Worm (Caenorhabditis elegans) whole organism, L1 larva: ENCODE results near the gene D2096.11.
"Not testable (repeated sequence)": the region's sequence is repeated elsewhere in the genome, so short reads cannot be mapped to it uniquely, and the experiment has no call there.

Experiments used
- C34B4.2 ChIP-seq: sonication (generic microtip); optimal IDR thresholded peaks from 2 replicates; lab custom pipeline; 2017; ENCODE audit warnings: mild to moderate bottlenecking, missing genetic modification characterization, missing compliant biosample characterization
- aly-2 ChIP-seq: fragments of 150-350 bp; optimal IDR thresholded peaks from 2 replicates; lab custom pipeline; 2014; ENCODE audit warnings: missing biosample characterization, missing genetic modification characterization
- ceh-63 ChIP-seq: fragments of 200-800 bp; sonication (Bioruptor generic); optimal IDR thresholded peaks from 2 replicates; lab custom pipeline; 2018; ENCODE audit warnings: mild to moderate bottlenecking, missing genetic modification characterization, missing compliant biosample characterization
- ceh-8 ChIP-seq: fragments of 200-800 bp; sonication (Bioruptor generic); optimal IDR thresholded peaks from 2 replicates; lab custom pipeline; 2018; ENCODE audit warnings: mild to moderate bottlenecking, missing genetic modification characterization, moderate library complexity, missing compliant biosample characterization
- ceh-88 ChIP-seq: fragments of 200-800 bp; sonication (Bioruptor generic); IDR thresholded peaks from 2 replicates; pipeline ENCODE4 v1.3.6; 2022; ENCODE audit warnings: missing genetic modification characterization, missing compliant biosample characterization
- ceh-90 ChIP-seq: sonication (generic microtip); optimal IDR thresholded peaks from 2 replicates; lab custom pipeline; 2016; ENCODE audit warnings: missing genetic modification characterization, missing compliant biosample characterization
- ces-1 ChIP-seq: fragments of 150-350 bp; optimal IDR thresholded peaks from 2 replicates; lab custom pipeline; 2014; ENCODE audit warnings: missing biosample characterization, missing genetic modification reagents, missing genetic modification characterization
- dsc-1 ChIP-seq: sonication (generic microtip); optimal IDR thresholded peaks from 2 replicates; lab custom pipeline; 2016; ENCODE audit warnings: mild to moderate bottlenecking, missing genetic modification characterization, missing compliant biosample characterization
- efl-1 ChIP-seq, 4 experiments: fragments of 150-350 bp; optimal IDR thresholded peaks in 3 of 4; peaks in 1 of 4; 1 replicate in 1 of 4; 2 replicates in 3 of 4; lab custom pipeline; 2014; ENCODE audit warnings: missing biosample characterization in 2 of 4, missing genetic modification characterization in 2 of 4, missing genetic modification reagents in 2 of 4
- elt-2 ChIP-seq: sonication (generic microtip); optimal IDR thresholded peaks from 2 replicates; lab custom pipeline; 2016; ENCODE audit warnings: missing genetic modification characterization, mild to moderate bottlenecking, inconsistent platforms, missing compliant biosample characterization, missing genetic modification reagents
- elt-3 ChIP-seq, 6 experiments: fragments of 150-350 bp in 1 of 6; sonication (generic microtip); optimal IDR thresholded peaks; 2 replicates each; lab custom pipeline; 2017 to 2018; ENCODE audit warnings: missing biosample characterization in 6 of 6, missing genetic modification characterization in 6 of 6, inconsistent platforms in 1 of 6
- fos-1 ChIP-seq: fragments of 150-350 bp; optimal IDR thresholded peaks from 2 replicates; lab custom pipeline; 2014; ENCODE audit warnings: missing biosample characterization, missing genetic modification characterization
- grh-1 ChIP-seq: fragments of 200-800 bp; sonication (Bioruptor generic); IDR thresholded peaks from 2 replicates; pipeline ENCODE4 v1.3.6; 2022; ENCODE audit warnings: missing genetic modification reagents, missing genetic modification characterization, missing compliant biosample characterization
- irx-1 ChIP-seq: sonication (generic microtip); optimal IDR thresholded peaks from 2 replicates; lab custom pipeline; 2016; ENCODE audit warnings: missing genetic modification characterization, missing compliant biosample characterization
- isw-1 ChIP-seq: fragments of 200-800 bp; sonication (Bioruptor generic); IDR thresholded peaks from 2 replicates; pipeline ENCODE4 v1.3.6; 2022; ENCODE audit warnings: missing genetic modification characterization, missing compliant biosample characterization
- jun-1 ChIP-seq: fragments of 150-350 bp; optimal IDR thresholded peaks from 2 replicates; lab custom pipeline; 2014; ENCODE audit warnings: missing biosample characterization, missing genetic modification reagents, missing genetic modification characterization
- lin-13 ChIP-seq: fragments of 150-350 bp; optimal IDR thresholded peaks from 2 replicates; lab custom pipeline; 2014; ENCODE audit warnings: missing biosample characterization, missing genetic modification reagents, missing genetic modification characterization
- lin-14 ChIP-seq: fragments of 200-800 bp; sonication (Bioruptor generic); optimal IDR thresholded peaks from 2 replicates; lab custom pipeline; 2018; ENCODE audit warnings: mild to moderate bottlenecking, missing genetic modification characterization, moderate library complexity, missing compliant biosample characterization
- lin-35 ChIP-seq, 2 experiments: fragments of 150-350 bp; optimal IDR thresholded peaks; 2 replicates each; lab custom pipeline; 2014; ENCODE audit warnings: missing biosample characterization in 2 of 2, missing genetic modification characterization in 2 of 2, missing genetic modification reagents in 2 of 2
- lin-39 ChIP-seq: fragments of 150-350 bp; optimal IDR thresholded peaks from 2 replicates; lab custom pipeline; 2014; ENCODE audit warnings: missing biosample characterization, missing genetic modification reagents, missing genetic modification characterization
- mab-9 ChIP-seq: fragments of 200-800 bp; sonication (Bioruptor generic); IDR thresholded peaks from 2 replicates; pipeline ENCODE4 v1.3.6; 2022; ENCODE audit warnings: missing genetic modification reagents, missing genetic modification characterization, missing compliant biosample characterization
- mdl-1 ChIP-seq, 2 experiments: fragments of 150-350 bp; optimal IDR thresholded peaks; 2 replicates each; lab custom pipeline; 2014 to 2017; ENCODE audit warnings: missing biosample characterization in 2 of 2, missing genetic modification characterization in 2 of 2, inconsistent platforms in 1 of 2
- nhr-11 ChIP-seq: fragments of 150-350 bp; optimal IDR thresholded peaks from 2 replicates; lab custom pipeline; 2014; ENCODE audit warnings: missing biosample characterization, missing genetic modification characterization
- nhr-19 ChIP-seq: fragments of 200-800 bp; sonication (Bioruptor generic); conservative IDR thresholded peaks from 2 replicates; pipeline ENCODE4 v1.3.6; 2022; ENCODE audit warnings: missing genetic modification characterization, missing compliant biosample characterization
- nhr-237 ChIP-seq: fragments of 150-350 bp; optimal IDR thresholded peaks from 2 replicates; lab custom pipeline; 2014; ENCODE audit warnings: missing biosample characterization, missing genetic modification characterization
- nhr-28 ChIP-seq: fragments of 150-350 bp; optimal IDR thresholded peaks from 2 replicates; lab custom pipeline; 2014; ENCODE audit warnings: missing biosample characterization, missing genetic modification characterization
- nhr-76 ChIP-seq: sonication (generic microtip); optimal IDR thresholded peaks from 2 replicates; lab custom pipeline; 2017; ENCODE audit warnings: missing biosample characterization, missing genetic modification characterization
- nhr-85 ChIP-seq: sonication (generic microtip); peaks from one replicate; lab custom pipeline; 2016; ENCODE audit warnings: missing genetic modification characterization, inconsistent platforms, missing compliant biosample characterization
- pqm-1 ChIP-seq: sonication (generic microtip); optimal IDR thresholded peaks from 3 replicates; lab custom pipeline; 2017; ENCODE audit warnings: missing biosample characterization, missing genetic modification characterization
- sox-4 ChIP-seq: sonication (generic microtip); optimal IDR thresholded peaks from 2 replicates; lab custom pipeline; 2016; ENCODE audit warnings: missing genetic modification characterization, missing compliant biosample characterization
- swsn-7 ChIP-seq: sonication (generic microtip); optimal IDR thresholded peaks from 2 replicates; lab custom pipeline; 2016; ENCODE audit warnings: missing genetic modification characterization, missing compliant biosample characterization
- tlp-1 ChIP-seq: fragments of 150-350 bp; optimal IDR thresholded peaks from 2 replicates; lab custom pipeline; 2014; ENCODE audit warnings: missing biosample characterization, missing genetic modification characterization
- unc-86 ChIP-seq: sonication (generic microtip); optimal IDR thresholded peaks from 2 replicates; lab custom pipeline; 2016; ENCODE audit warnings: missing genetic modification characterization, missing compliant biosample characterization
- unc-98 ChIP-seq: fragments of 200-800 bp; sonication (Bioruptor generic); IDR thresholded peaks from 2 replicates; pipeline ENCODE4 v1.3.6; 2022; ENCODE audit warnings: missing genetic modification characterization, missing compliant biosample characterization
- xbp-1 ChIP-seq: sonication (generic microtip); optimal IDR thresholded peaks from 2 replicates; lab custom pipeline; 2016; ENCODE audit warnings: missing genetic modification characterization, missing compliant biosample characterization
- zag-1 ChIP-seq: fragments of 150-350 bp; optimal IDR thresholded peaks from 2 replicates; lab custom pipeline; 2014; ENCODE audit warnings: missing biosample characterization, missing genetic modification characterization
- ztf-4 ChIP-seq: fragments of 150-350 bp; optimal IDR thresholded peaks from 2 replicates; lab custom pipeline; 2014; ENCODE audit warnings: missing biosample characterization, missing genetic modification characterization

D2096.11 gene

DNA sequence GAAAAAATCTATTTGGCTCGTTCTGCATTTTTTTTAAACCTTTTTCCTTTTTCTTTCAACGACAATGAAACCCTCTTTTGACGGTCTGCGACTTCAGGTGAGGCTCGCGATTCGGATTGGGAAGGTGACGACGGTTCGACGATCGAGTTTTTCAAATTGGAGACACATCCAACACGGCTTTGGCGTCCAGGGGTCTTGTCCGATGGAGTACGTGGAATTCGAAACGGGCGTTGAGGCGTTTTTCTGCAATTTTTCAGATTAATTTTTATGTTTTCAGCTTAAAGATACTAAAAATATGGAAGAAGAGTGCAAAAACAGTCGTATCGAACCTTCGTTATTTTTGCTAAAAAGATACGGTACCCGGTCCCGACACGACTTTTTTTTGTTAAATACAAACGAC lies 4.9 kb downstream of the D2096.11 start, which contains the start of gene D2096.10:
D2096.10 (minus strand) TSS at position 101 of the 400 bp plus-strand sequence.
- TF ChIP-seq ces-1 (GFP tag; lab: Kevin White, UChicago); nhr-11 (tag; lab: Kevin White, UChicago); nhr-237 (tag; lab: Kevin White, UChicago): not testable (repeated sequence)

DNA sequence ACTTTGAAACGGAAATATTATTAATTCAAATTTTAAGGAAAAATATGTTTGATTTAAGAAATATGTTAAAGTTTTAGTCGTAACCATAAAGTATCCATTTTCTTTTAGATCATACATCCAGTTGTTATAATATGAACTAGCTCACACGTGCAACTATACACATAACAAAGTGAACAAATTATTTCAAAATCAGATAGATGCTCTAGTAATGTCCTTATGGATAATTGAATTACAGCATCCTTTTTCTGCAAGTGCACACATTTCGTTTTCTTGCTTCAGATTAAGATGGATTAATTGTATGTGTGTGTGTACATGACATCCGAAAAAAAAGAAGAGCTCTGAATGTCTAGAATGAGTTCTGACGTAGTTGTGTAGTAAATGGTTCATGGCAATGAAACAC lies 8.3 kb downstream of the D2096.11 start:
- TF ChIP-seq lin-14 (GFP tag; lab: Kevin White, UChicago), result peak; percentile 39
- TF ChIP-seq unc-98, result no peak

DNA sequence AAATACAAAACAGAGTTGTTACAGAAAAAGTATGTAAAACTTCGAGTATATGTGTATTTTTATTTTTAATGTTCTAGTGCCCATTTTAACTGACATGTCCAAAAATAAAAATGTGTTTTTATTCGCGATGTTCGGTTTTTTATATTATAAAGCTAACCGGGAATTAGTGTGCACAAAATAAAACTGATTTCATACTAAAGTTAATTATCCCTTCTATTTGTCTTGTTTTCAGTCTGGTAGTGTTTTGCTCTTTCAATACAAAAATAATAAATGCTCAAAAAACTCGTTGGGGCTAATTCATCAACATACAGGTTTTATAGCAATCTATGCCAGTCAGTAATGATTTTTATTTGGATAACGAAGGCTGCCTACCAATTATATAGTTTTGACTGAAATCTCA lies 9.3 kb downstream of the D2096.11 start:
- TF ChIP-seq aly-2 (tag; lab: Kevin White, UChicago) (no peak), ceh-88 (GFP tag; lab: Robert Waterston, UW) (no peak), lin-35 (GFP tag; optimal IDR thresholded peaks at IDR 0.05; lab: Kevin White, UChicago) (no peak), ceh-90 (tag; lab: Kevin White, UChicago) (no peak), C34B4.2 (tag; lab: Kevin White, UChicago) (no peak), mab-9 (no peak), grh-1 (GFP tag; lab: Robert Waterston, UW) (no peak), lin-14 (GFP tag; lab: Kevin White, UChicago) (no peak), efl-1 (optimal IDR thresholded peaks at IDR 0.05; lab: Kevin White, UChicago) (no peak), efl-1 (GFP tag; optimal IDR thresholded peaks at IDR 0.05 in 1 of 2; lab: Kevin White, UChicago) (no peak), xbp-1 (no peak), jun-1 (no peak), dsc-1 (no peak), ceh-63 (GFP tag; lab: Kevin White, UChicago) (no peak), isw-1 (GFP tag; lab: Robert Waterston, UW) (no peak), tlp-1 (tag; lab: Kevin White, UChicago) (no peak), nhr-19 (GFP tag; lab: Robert Waterston, UW) (no peak), lin-13 (no peak), zag-1 (tag; lab: Kevin White, UChicago) (no peak), elt-3 (tag; optimal IDR thresholded peaks at IDR 0.05; lab: Kevin White, UChicago) (no peak), elt-2 (tag; lab: Kevin White, UChicago) (no peak)

DNA sequence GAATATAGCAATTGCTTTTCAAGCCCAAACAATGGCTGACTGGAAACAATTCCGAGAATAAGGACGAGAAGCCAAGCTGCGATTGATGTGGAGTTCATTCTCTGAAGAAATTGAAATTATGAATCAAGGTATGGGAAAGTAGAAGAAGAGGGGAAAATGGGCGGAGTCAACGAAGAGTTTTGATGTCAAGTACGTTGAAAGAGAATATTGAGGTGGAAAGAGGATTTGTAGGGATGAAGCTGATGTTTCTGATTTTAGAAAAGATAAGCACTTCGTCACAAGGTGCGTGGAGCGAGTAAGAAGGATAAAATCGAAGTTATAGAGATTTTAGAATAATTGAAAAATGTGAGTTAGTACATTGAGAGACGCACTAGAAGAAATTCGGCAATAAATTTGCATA lies 11.3 kb downstream of the D2096.11 start, which contains the start of gene D2096.9:
D2096.9 (minus strand) TSS at position 101 of the 400 bp plus-strand sequence.
- no peak for TF ChIP-seq unc-86 (tag; lab: Kevin White, UChicago)
- peak; percentile 45 for TF ChIP-seq dsc-1

DNA sequence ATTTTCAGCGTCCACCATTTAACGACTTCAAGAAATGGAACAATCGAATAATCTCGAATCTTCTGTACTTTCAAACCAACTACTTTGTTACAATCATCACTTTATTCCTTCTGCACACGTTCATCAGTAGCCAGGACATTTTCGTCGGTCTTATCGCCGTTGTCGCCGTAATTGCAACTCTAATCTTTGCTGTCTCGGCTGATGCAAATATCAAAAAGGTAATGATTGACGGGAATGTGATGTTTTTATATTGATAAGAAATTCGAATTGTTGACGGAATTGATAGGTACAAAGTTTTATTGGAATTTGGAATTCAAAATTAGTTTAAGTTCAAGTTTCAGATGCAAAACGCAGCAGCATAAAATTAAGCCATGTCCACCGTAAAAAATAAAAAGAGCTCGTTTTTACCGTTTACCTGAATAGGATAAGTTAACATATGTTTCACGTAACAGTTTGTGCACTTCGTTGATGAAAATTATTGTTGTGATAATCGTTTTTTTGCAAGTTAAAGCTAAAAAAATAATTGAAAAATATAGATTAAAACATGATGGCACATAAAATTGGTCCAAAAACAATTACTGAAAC lies 13.6 kb downstream of the D2096.11 start:
- peak; percentile 12 for TF ChIP-seq lin-14 (GFP tag; lab: Kevin White, UChicago)
- TF ChIP-seq nhr-85 (tag; lab: Kevin White, UChicago), result no peak
- peak; percentile 86 for TF ChIP-seq elt-2 (tag; lab: Kevin White, UChicago)
- no peak for TF ChIP-seq lin-13
- peak in 1 of 2 experiments; percentile 27 for TF ChIP-seq lin-35 (GFP tag; optimal IDR thresholded peaks at IDR 0.05; lab: Kevin White, UChicago)
- no peak for TF ChIP-seq dsc-1
- peak; percentile 75 for TF ChIP-seq pqm-1 (tag; lab: Kevin White, UChicago)

DNA sequence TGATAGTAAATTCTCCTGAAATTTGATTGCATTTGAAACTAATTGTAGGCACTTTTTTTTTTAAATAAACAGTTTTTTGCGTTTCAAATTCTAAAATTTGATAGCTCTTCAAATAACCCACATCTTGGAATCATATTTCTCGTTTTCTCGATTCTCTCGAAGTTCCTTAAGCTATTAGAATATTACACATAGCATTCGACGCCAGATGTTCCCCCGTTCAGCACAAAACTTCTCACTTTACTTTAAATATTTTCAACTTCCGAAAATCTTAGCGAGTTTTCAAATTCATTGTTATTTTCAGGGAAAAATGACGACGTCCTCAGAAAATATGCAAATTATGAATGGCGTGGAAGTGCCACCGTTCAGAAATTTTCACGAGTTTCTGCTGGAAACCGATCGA lies 14.3 kb downstream of the D2096.11 start, which contains the start of gene praf-3:
praf-3 (plus strand) TSS at position 301 of the 400 bp plus-strand sequence.
- TF ChIP-seq irx-1 (tag; lab: Kevin White, UChicago) (no peak), swsn-7 (tag; lab: Kevin White, UChicago) (no peak), ces-1 (GFP tag; lab: Kevin White, UChicago) (no peak), mdl-1 (tag; optimal IDR thresholded peaks at IDR 0.05; lab: Kevin White, UChicago) (no peak), nhr-28 (tag; lab: Kevin White, UChicago) (no peak), ztf-4 (tag; lab: Kevin White, UChicago) (no peak), ceh-8 (GFP tag; lab: Kevin White, UChicago) (no peak), nhr-19 (GFP tag; lab: Robert Waterston, UW) (no peak), sox-4 (no peak), unc-98 (no peak), lin-39 (tag; lab: Kevin White, UChicago) (no peak), nhr-76 (tag; lab: Kevin White, UChicago) (no peak), fos-1 (no peak)
